Worm (Caenorhabditis elegans): ENCODE measurements around the gene F08G2.8.

F08G2.8 gene

ce11 chrII:13888278-13888677 is 36.2 kb downstream of the F08G2.8 start, which contains the start of gene mcd-1 (continued):
- TF ChIP-seq pha-4 (tag; optimal IDR thresholded peaks at IDR 0.05) (peak; percentile 22), nfya-2 (GFP tag; IDR thresholded peaks at IDR 0.05) (no peak), ceh-27 (GFP tag; optimal IDR thresholded peaks at IDR 0.05) (peak; percentile 2), rpc-1 (optimal IDR thresholded peaks at IDR 0.05) (no peak), rpc-1 (tag; optimal IDR thresholded peaks at IDR 0.05) (no peak), snpc-1.3 (tag; optimal IDR thresholded peaks at IDR 0.05; ENCODE audit: insufficient read depth) (no peak), mel-28 (tag; optimal IDR thresholded peaks at IDR 0.05; ENCODE audit: borderline replicate concordance) (no peak), egl-44 (GFP tag; IDR thresholded peaks at IDR 0.05) (no peak), madf-3 (GFP tag; IDR thresholded peaks at IDR 0.05) (peak; percentile 98), ceh-40 (GFP tag; IDR thresholded peaks at IDR 0.05) (no peak), hlh-26 (GFP tag; conservative IDR thresholded peaks at IDR 0.05) (no peak), T26A5.8 (tag; optimal IDR thresholded peaks at IDR 0.05) (no peak), hmg-20 (GFP tag; IDR thresholded peaks at IDR 0.05) (no peak), sdz-38 (tag; optimal IDR thresholded peaks at IDR 0.05) (no peak), athp-1 (tag; optimal IDR thresholded peaks at IDR 0.05) (no peak), hlh-12 (tag; optimal IDR thresholded peaks at IDR 0.05) (no peak), bed-1 (GFP tag; IDR thresholded peaks at IDR 0.05) (no peak), mcd-1 (GFP tag; IDR thresholded peaks at IDR 0.05) (peak; percentile 83), unc-62 (GFP tag; optimal IDR thresholded peaks at IDR 0.05) (no peak), dpl-1 (GFP tag; optimal IDR thresholded peaks at IDR 0.05) (peak; percentile 64), efl-1 (GFP tag; optimal IDR thresholded peaks at IDR 0.05) (peak; percentile 75), hmg-1.2 (GFP tag; IDR thresholded peaks at IDR 0.05) (peak; percentile 31; the same call in 1 of the 2 replicates), sptf-2 (GFP tag; optimal IDR thresholded peaks at IDR 0.05) (no peak), hrde-1 (tag; optimal IDR thresholded peaks at IDR 0.05; ENCODE audit: borderline replicate concordance) (no peak), lin-26 (GFP tag; IDR thresholded peaks at IDR 0.05) (no peak), mes-4 (tag; optimal IDR thresholded peaks at IDR 0.05) (no peak), die-1 (tag; optimal IDR thresholded peaks at IDR 0.05) (no peak), Y79H2A.3 (GFP tag; conservative IDR thresholded peaks at IDR 0.05) (no peak), B0261.1 (tag; optimal IDR thresholded peaks at IDR 0.05) (no peak), dpff-1 (tag; optimal IDR thresholded peaks at IDR 0.05) (no peak), somi-1 (GFP tag; optimal IDR thresholded peaks at IDR 0.05) (no peak), xnd-1 (tag; optimal IDR thresholded peaks at IDR 0.05) (peak; percentile 16), lin-35 (GFP tag; optimal IDR thresholded peaks at IDR 0.05) (peak in 1 of 3 experiments; percentile 71), F23B12.7 (tag; optimal IDR thresholded peaks at IDR 0.05; ENCODE audit: insufficient read depth) (peak; percentile 60), F39B2.1 (GFP tag; IDR thresholded peaks at IDR 0.05) (no peak), aptf-2 (GFP tag; conservative IDR thresholded peaks at IDR 0.05) (no peak), lsl-1 (GFP tag; optimal IDR thresholded peaks at IDR 0.05) (peak; percentile 54), ekl-4 (GFP tag; IDR thresholded peaks at IDR 0.05) (no peak), atf-7 (tag; optimal IDR thresholded peaks at IDR 0.05) (no peak), Y53G8AR.9 (GFP tag; conservative IDR thresholded peaks at IDR 0.05) (no peak), zfh-2 (GFP tag; conservative IDR thresholded peaks at IDR 0.05) (no peak), F37B4.10 (GFP tag; IDR thresholded peaks at IDR 0.05) (no peak), F52B5.7 (tag; optimal IDR thresholded peaks at IDR 0.05) (no peak), ceh-91 (GFP tag; IDR thresholded peaks at IDR 0.05) (peak; percentile 50), rec-8 (tag; optimal IDR thresholded peaks at IDR 0.05) (no peak), ztf-28 (GFP tag; IDR thresholded peaks at IDR 0.05) (no peak), nhr-80 (tag; optimal IDR thresholded peaks at IDR 0.05) (no peak), attf-6 (GFP tag; IDR thresholded peaks at IDR 0.05) (no peak), snpc-4 (GFP tag; optimal IDR thresholded peaks at IDR 0.05) (no peak), snpc-4 (tag; optimal IDR thresholded peaks at IDR 0.05) (peak in 2 of 4 experiments; percentile 44 to 51)
